Worm (Caenorhabditis elegans) whole organism, L2 larva: ENCODE data around the gene acdh-13.
A peak's percentile ranks its signal among the peaks of the same experiment; 100 is the strongest.

Experiments used
- F13H6.1 ChIP-seq: sonication (generic microtip); optimal IDR thresholded peaks from 2 replicates; lab custom pipeline; 2016; ENCODE audit warnings: missing genetic modification characterization, missing compliant biosample characterization
- nhr-23 ChIP-seq: fragments of 150-350 bp; optimal IDR thresholded peaks from 2 replicates; lab custom pipeline; 2014; ENCODE audit warnings: missing biosample characterization, missing genetic modification reagents, missing genetic modification characterization
- ztf-11 ChIP-seq: sonication (generic microtip); optimal IDR thresholded peaks from 2 replicates; lab custom pipeline; 2017; ENCODE audit warnings: missing biosample characterization, missing genetic modification characterization

DNA sequence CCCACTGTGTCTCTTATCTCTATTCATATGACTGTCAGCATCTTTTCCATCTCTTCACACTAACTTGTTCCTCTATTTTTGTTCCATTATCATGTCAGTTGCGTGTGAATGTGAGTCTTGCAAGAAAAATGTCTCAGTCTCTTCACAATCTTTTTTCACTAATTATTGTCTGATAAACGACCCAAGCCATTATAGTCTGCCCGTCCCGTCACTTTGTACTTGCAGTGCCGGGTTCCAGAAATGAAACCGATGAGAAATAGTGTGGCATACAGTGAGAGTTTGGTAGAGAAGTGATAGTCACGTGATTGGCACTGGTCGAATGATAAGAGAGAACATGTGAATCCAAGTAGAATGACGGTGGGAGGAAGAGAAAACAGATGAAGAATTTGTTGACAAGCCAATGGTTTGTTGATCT lies 29.0 kb upstream of the acdh-13 start:
- TF ChIP-seq ztf-11 (tag; lab: Kevin White, UChicago): no peak
- TF ChIP-seq F13H6.1 (tag; lab: Kevin White, UChicago): peak; percentile 99
- TF ChIP-seq nhr-23: no peak
